Worm (Caenorhabditis elegans): ENCODE data around the gene vab-1.

DNA sequence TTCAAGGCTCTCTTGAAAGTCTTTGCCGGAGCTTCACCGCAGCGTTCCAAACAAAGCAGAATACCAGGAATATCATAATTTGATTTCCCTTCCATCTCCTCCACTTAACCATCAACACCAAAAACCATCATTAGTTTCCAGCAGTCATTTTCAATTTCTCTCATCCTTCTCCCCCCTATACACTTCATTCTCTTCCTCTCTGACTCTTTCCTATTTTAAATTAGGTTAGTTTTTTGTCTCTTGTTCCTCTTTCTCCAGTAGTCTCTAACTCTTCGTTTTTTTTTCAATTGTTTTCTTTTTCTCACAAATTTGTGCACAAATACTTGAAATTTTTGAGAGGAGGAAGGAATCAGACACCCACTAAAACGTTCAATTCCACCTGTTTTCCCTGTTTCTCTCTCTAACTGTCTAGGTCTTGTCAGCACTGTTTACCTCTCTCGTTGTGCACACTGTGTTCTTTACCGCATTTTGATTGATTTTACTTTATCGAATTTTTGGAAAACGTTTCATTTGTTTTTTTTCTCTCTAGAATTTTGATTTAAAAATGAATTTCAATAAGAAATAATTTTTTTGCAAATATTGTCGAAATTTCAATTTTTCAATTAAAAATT lies 35.0 kb downstream of the vab-1 start:
- TF ChIP-seq nhr-48 (tag; optimal IDR thresholded peaks at IDR 0.05) (no peak), mes-2 (tag; optimal IDR thresholded peaks at IDR 0.05; ENCODE audit: poor library complexity, severe bottlenecking) (no peak), egl-27 (tag; optimal IDR thresholded peaks at IDR 0.05) (no peak)

Data from whole organism, L4 larva.